Fruit fly (Drosophila melanogaster) whole organism, embryonic: ENCODE results near the gene crm.

ENCODE experiments used
- Abd-B ChIP-seq: fragments of 200-800 bp; sonication (Bioruptor generic); optimal IDR thresholded peaks from 2 replicates; lab custom pipeline; 2018; ENCODE audit warnings: missing biosample characterization, mild to moderate bottlenecking, missing genetic modification characterization, moderate library complexity
- CG10543 ChIP-seq: fragments of 200-800 bp; sonication (Bioruptor generic); optimal IDR thresholded peaks from 3 replicates; lab custom pipeline; 2017; ENCODE audit warnings: missing biosample characterization, mild to moderate bottlenecking, missing genetic modification characterization, moderate library complexity
- CG12236 ChIP-seq: fragments of 200-800 bp; sonication (Bioruptor generic); optimal IDR thresholded peaks from 2 replicates; lab custom pipeline; 2016; ENCODE audit warnings: missing biosample characterization, missing genetic modification characterization
- CG12299 ChIP-seq: fragments of 200-800 bp; sonication (Bioruptor generic); optimal IDR thresholded peaks from 2 replicates; lab custom pipeline; 2018; ENCODE audit warnings: missing biosample characterization, mild to moderate bottlenecking, missing genetic modification characterization
- CG13775 ChIP-seq: fragments of 200-800 bp; sonication (Bioruptor generic); optimal IDR thresholded peaks from 3 replicates; lab custom pipeline; 2017; ENCODE audit warnings: missing biosample characterization, mild to moderate bottlenecking, missing genetic modification characterization
- CG16779 ChIP-seq: fragments of 200-800 bp; sonication (Bioruptor generic); IDR thresholded peaks from 2 replicates; pipeline ENCODE4 v1.3.6; 2022; ENCODE audit warnings: missing biosample characterization, missing genetic modification characterization
- CG2129 ChIP-seq: fragments of 200-800 bp; sonication (Bioruptor generic); IDR thresholded peaks from 2 replicates; pipeline ENCODE4 v1.3.6; 2022; ENCODE audit warnings: missing biosample characterization, missing genetic modification characterization; ENCODE audit not compliant: partially characterized antibody
- CG2875 ChIP-seq: fragments of 200-800 bp; sonication (Bioruptor generic); optimal IDR thresholded peaks from 2 replicates; lab custom pipeline; 2017; ENCODE audit warnings: missing biosample characterization, mild to moderate bottlenecking, missing genetic modification characterization, missing genetic modification reagents
- CG32767 ChIP-seq: fragments of 200-800 bp; sonication (Bioruptor generic); IDR thresholded peaks from 2 replicates; pipeline ENCODE4 v1.3.6; 2022; ENCODE audit warnings: missing biosample characterization, missing genetic modification characterization
- CG33213 ChIP-seq: fragments of 200-800 bp; sonication (Bioruptor generic); optimal IDR thresholded peaks from 3 replicates; lab custom pipeline; 2016; ENCODE audit warnings: missing biosample characterization, missing genetic modification characterization
- CG3726 ChIP-seq: fragments of 200-800 bp; sonication (Bioruptor generic); IDR thresholded peaks from 3 replicates; pipeline ENCODE4, ENCODE4 v1.3.6; 2022; ENCODE audit warnings: missing biosample characterization, missing genetic modification characterization
- CG43689 ChIP-seq: fragments of 200-800 bp; sonication (Bioruptor generic); IDR thresholded peaks from 2 replicates; pipeline ENCODE4 v1.3.6; 2022; ENCODE audit warnings: missing biosample characterization, missing genetic modification characterization
- CG4730 ChIP-seq: fragments of 200-800 bp; sonication (Bioruptor generic); IDR thresholded peaks from 2 replicates; pipeline ENCODE4 v1.3.6; 2022; ENCODE audit warnings: missing biosample characterization, missing genetic modification characterization
- CG7372 ChIP-seq: fragments of 200-800 bp; sonication (Bioruptor generic); IDR thresholded peaks from 2 replicates; pipeline ENCODE4 v1.3.6; 2022; ENCODE audit warnings: missing biosample characterization, missing genetic modification characterization
- CG9437 ChIP-seq: fragments of 200-800 bp; sonication (Bioruptor generic); optimal IDR thresholded peaks from 2 replicates; lab custom pipeline; 2018; ENCODE audit warnings: missing biosample characterization, mild to moderate bottlenecking, missing genetic modification characterization
- CG9727 ChIP-seq: fragments of 200-800 bp; sonication (Bioruptor generic); optimal IDR thresholded peaks from 3 replicates; lab custom pipeline; 2017; ENCODE audit warnings: missing biosample characterization, mild to moderate bottlenecking, missing genetic modification characterization
- CoRest ChIP-seq: fragments of 200-800 bp; sonication (Bioruptor generic); optimal IDR thresholded peaks from 3 replicates; lab custom pipeline; 2018; ENCODE audit warnings: missing biosample characterization, mild to moderate bottlenecking, missing genetic modification characterization, moderate library complexity
- Doc3 ChIP-seq: fragments of 200-800 bp; sonication (Bioruptor generic); IDR thresholded peaks from 3 replicates; pipeline ENCODE4 v1.3.6; 2022; ENCODE audit warnings: missing biosample characterization, missing genetic modification characterization; ENCODE audit not compliant: partially characterized antibody
- Fer2 ChIP-seq: fragments of 200-800 bp; sonication (Bioruptor generic); optimal IDR thresholded peaks from 2 replicates; lab custom pipeline; 2018; ENCODE audit warnings: missing biosample characterization, mild to moderate bottlenecking, missing genetic modification characterization, moderate library complexity
- H15 ChIP-seq: fragments of 200-800 bp; sonication (Bioruptor generic); IDR thresholded peaks from 3 replicates; pipeline ENCODE4 v1.3.6; 2022; ENCODE audit warnings: missing biosample characterization, missing genetic modification characterization
- MTF-1 ChIP-seq: fragments of 200-800 bp; sonication (Bioruptor generic); optimal IDR thresholded peaks from 2 replicates; lab custom pipeline; 2018; ENCODE audit warnings: missing biosample characterization, mild to moderate bottlenecking, missing genetic modification characterization, borderline replicate concordance
- Mes4 ChIP-seq: fragments of 200-800 bp; sonication (Bioruptor generic); optimal IDR thresholded peaks from 2 replicates; lab custom pipeline; 2016; ENCODE audit warnings: missing biosample characterization, missing genetic modification characterization
- Myb ChIP-seq: fragments of 200-800 bp; sonication (Bioruptor generic); optimal IDR thresholded peaks from 2 replicates; lab custom pipeline; 2016; ENCODE audit warnings: missing biosample characterization, missing genetic modification characterization
- Pdp1 ChIP-seq, 2 experiments: fragments of 200-800 bp; sonication (Bioruptor generic); optimal IDR thresholded peaks; 3 replicates each; lab custom pipeline; 2016; ENCODE audit warnings: missing biosample characterization in 2 of 2, missing genetic modification characterization in 2 of 2, mild to moderate bottlenecking in 1 of 2, moderate library complexity in 1 of 2
- Sry-δ ChIP-seq: fragments of 200-800 bp; sonication (Bioruptor generic); optimal IDR thresholded peaks from 2 replicates; lab custom pipeline; 2016; ENCODE audit warnings: missing biosample characterization, missing genetic modification characterization
- Vsx1 ChIP-seq: fragments of 200-800 bp; sonication (Bioruptor generic); optimal IDR thresholded peaks from 2 replicates; lab custom pipeline; 2017; ENCODE audit warnings: missing biosample characterization, mild to moderate bottlenecking, missing genetic modification characterization, missing genetic modification reagents
- ab ChIP-seq: fragments of 200-800 bp; sonication (Bioruptor generic); optimal IDR thresholded peaks from 2 replicates; lab custom pipeline; 2016; ENCODE audit warnings: missing biosample characterization, missing genetic modification characterization
- bab2 ChIP-seq: fragments of 200-800 bp; sonication (Bioruptor generic); optimal IDR thresholded peaks from 2 replicates; lab custom pipeline; 2016; ENCODE audit warnings: missing biosample characterization, missing genetic modification characterization
- bowl ChIP-seq: fragments of 200-800 bp; sonication (Bioruptor generic); IDR thresholded peaks from 2 replicates; pipeline ENCODE4 v1.3.6; 2022; ENCODE audit warnings: missing biosample characterization, missing genetic modification characterization
- cad ChIP-seq: fragments of >200 bp; optimal IDR thresholded peaks from 2 replicates; lab custom pipeline; 2017; ENCODE audit warnings: missing biosample characterization, missing genetic modification characterization
- cas ChIP-seq: fragments of 200-800 bp; sonication (Bioruptor generic); IDR thresholded peaks from 2 replicates; pipeline ENCODE4 v1.3.6; 2022; ENCODE audit warnings: missing biosample characterization, missing genetic modification characterization
- ci ChIP-seq: fragments of 200-800 bp; sonication (Bioruptor generic); IDR thresholded peaks from 3 replicates; pipeline ENCODE4 v1.3.6; 2022; ENCODE audit warnings: missing biosample characterization, missing genetic modification characterization
- crol ChIP-seq: fragments of 200-800 bp; sonication (Bioruptor generic); IDR thresholded peaks from 2 replicates; pipeline ENCODE4 v1.3.6; 2022; ENCODE audit warnings: missing biosample characterization, missing genetic modification characterization
- da ChIP-seq: fragments of 200-800 bp; sonication (Bioruptor generic); optimal IDR thresholded peaks from 2 replicates; lab custom pipeline; 2016; ENCODE audit warnings: missing biosample characterization, missing genetic modification characterization
- eve ChIP-seq, 2 experiments: fragments of >200 bp; optimal IDR thresholded peaks; 2 replicates each; lab custom pipeline; 2017; ENCODE audit warnings: missing biosample characterization in 2 of 2, missing genetic modification characterization in 2 of 2
- knrl ChIP-seq: fragments of 200-800 bp; sonication (Bioruptor generic); IDR thresholded peaks from 3 replicates; pipeline ENCODE4 v1.3.6; 2022; ENCODE audit warnings: missing biosample characterization, missing genetic modification characterization; ENCODE audit not compliant: partially characterized antibody
- luna ChIP-seq: fragments of 200-800 bp; sonication (Bioruptor generic); optimal IDR thresholded peaks from 2 replicates; lab custom pipeline; 2016; ENCODE audit warnings: missing biosample characterization, missing genetic modification characterization
- nmo ChIP-seq: fragments of 200-800 bp; sonication (Bioruptor generic); optimal IDR thresholded peaks from 2 replicates; lab custom pipeline; 2018; ENCODE audit warnings: missing biosample characterization, mild to moderate bottlenecking, missing genetic modification characterization, moderate library complexity
- odd ChIP-seq: fragments of 200-800 bp; sonication (Bioruptor generic); optimal IDR thresholded peaks from 2 replicates; lab custom pipeline; 2017; ENCODE audit warnings: missing biosample characterization, mild to moderate bottlenecking, missing genetic modification characterization
- org-1 ChIP-seq: fragments of 200-800 bp; sonication (Bioruptor generic); optimal IDR thresholded peaks from 2 replicates; lab custom pipeline; 2017; ENCODE audit warnings: missing biosample characterization, missing genetic modification characterization
- pan ChIP-seq, 4 experiments: fragments of >200 bp in 3 of 4; fragments of 200-800 bp in 1 of 4; sonication (Bioruptor generic) in 1 of 4; optimal IDR thresholded peaks in 3 of 4; IDR thresholded peaks in 1 of 4; 2 replicates each; pipeline versions ENCODE4 v1.3.6 to Lab custom; 2017 to 2022; ENCODE audit warnings: missing biosample characterization in 2 of 4, missing genetic modification characterization in 2 of 4, mixed read lengths in 1 of 4
- pfk ChIP-seq: fragments of 200-800 bp; sonication (Bioruptor generic); optimal IDR thresholded peaks from 2 replicates; lab custom pipeline; 2018; ENCODE audit warnings: missing biosample characterization, mild to moderate bottlenecking, missing genetic modification characterization, moderate library complexity
- ranshi ChIP-seq: fragments of 200-800 bp; sonication (Bioruptor generic); IDR thresholded peaks from 2 replicates; pipeline ENCODE4 v1.3.6; 2022; ENCODE audit warnings: missing biosample characterization, missing genetic modification characterization
- scrt ChIP-seq: fragments of 200-800 bp; sonication (Bioruptor generic); optimal IDR thresholded peaks from 2 replicates; lab custom pipeline; 2018; ENCODE audit warnings: missing biosample characterization, mild to moderate bottlenecking, missing genetic modification characterization, moderate library complexity
- so ChIP-seq: fragments of 200-800 bp; sonication (Bioruptor generic); IDR thresholded peaks from 3 replicates; pipeline ENCODE4 v1.3.6; 2022; ENCODE audit warnings: missing biosample characterization, missing genetic modification characterization
- unc-4 ChIP-seq: fragments of 200-800 bp; sonication (Bioruptor generic); IDR thresholded peaks from 2 replicates; pipeline ENCODE4 v1.3.6; 2022; ENCODE audit warnings: missing biosample characterization, missing genetic modification characterization; ENCODE audit not compliant: partially characterized antibody
- vnd ChIP-seq: fragments of 200-800 bp; sonication (Bioruptor generic); IDR thresholded peaks from 3 replicates; pipeline ENCODE4 v1.3.6; 2022; ENCODE audit warnings: missing biosample characterization, missing genetic modification characterization; ENCODE audit not compliant: partially characterized antibody
- z ChIP-seq: fragments of 200-800 bp; sonication (Bioruptor generic); IDR thresholded peaks from 3 replicates; pipeline ENCODE4 v1.3.6; 2022; ENCODE audit warnings: missing biosample characterization, missing genetic modification characterization
- zen ChIP-seq: fragments of 200-800 bp; sonication (Bioruptor generic); optimal IDR thresholded peaks from 3 replicates; lab custom pipeline; 2018; ENCODE audit warnings: missing biosample characterization, mild to moderate bottlenecking, missing genetic modification characterization, moderate library complexity
- zen2 ChIP-seq: fragments of 200-800 bp; sonication (Bioruptor generic); IDR thresholded peaks from 3 replicates; pipeline ENCODE4 v1.3.6; 2022; ENCODE audit warnings: missing biosample characterization, missing genetic modification characterization; ENCODE audit not compliant: partially characterized antibody

crm gene

DNA sequence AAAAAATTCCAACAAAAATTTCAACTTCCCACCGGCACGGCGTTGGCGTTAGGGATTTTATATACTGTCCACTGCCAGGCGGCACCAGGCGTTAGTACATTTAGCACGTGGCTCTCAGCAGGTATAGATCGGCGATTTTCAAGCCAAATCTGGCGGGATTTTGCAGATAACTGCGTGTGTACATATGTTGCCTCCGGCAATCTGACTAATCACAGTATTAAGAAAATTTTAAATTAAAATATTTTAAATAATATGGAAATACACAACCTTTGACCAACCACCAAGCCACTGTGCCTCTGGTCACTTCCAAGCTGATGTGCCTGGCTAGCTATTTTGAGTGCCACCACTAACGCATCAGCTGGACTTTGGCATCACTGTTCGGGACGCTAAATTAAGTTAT is 6.4 kb downstream of the crm start, which contains the start of the genes ttm50 and CG2712 (continued):
- no peak for TF ChIP-seq CG43689 (GFP tag; lab: Robert Waterston, UW)
- TF ChIP-seq CoRest (tag; lab: Kevin White, UChicago), result peak; percentile 82
- no peak for TF ChIP-seq CG12236 (GFP tag; lab: Kevin White, UChicago)
- TF ChIP-seq bab2 (GFP tag; lab: Kevin White, UChicago), result peak; percentile 0
- no peak for TF ChIP-seq Mes4 (GFP tag; lab: Kevin White, UChicago)
- peak; percentile 19 for TF ChIP-seq CG9437 (GFP tag; lab: Kevin White, UChicago)
- peak; percentile 37; the same call in 1 of the 3 replicates for TF ChIP-seq knrl (GFP tag; lab: Robert Waterston, UW)
- TF ChIP-seq CG12299, result peak; percentile 7
- TF ChIP-seq cas (GFP tag; lab: Robert Waterston, UW), result no peak
- TF ChIP-seq odd (GFP tag; lab: Kevin White, UChicago), result no peak
- TF ChIP-seq cad (GFP tag; lab: Kevin White, UChicago), result no peak
- peak; percentile 27 for TF ChIP-seq Fer2 (tag; lab: Kevin White, UChicago)
- peak; percentile 29; the same call in 1 of the 2 replicates for TF ChIP-seq ranshi
- TF ChIP-seq zen (tag; lab: Kevin White, UChicago), result peak; percentile 40
- no peak for TF ChIP-seq CG33213
- TF ChIP-seq Sry-δ (GFP tag; lab: Kevin White, UChicago), result peak; percentile 31
- TF ChIP-seq crol, result no peak
- TF ChIP-seq Vsx1, result no peak
- no peak for TF ChIP-seq zen2 (GFP tag; lab: Robert Waterston, UW)
- no peak for TF ChIP-seq luna (GFP tag; lab: Kevin White, UChicago)
- TF ChIP-seq CG32767 (GFP tag; lab: Robert Waterston, UW), result no peak
- no peak for TF ChIP-seq Doc3
- TF ChIP-seq MTF-1 (GFP tag; lab: Kevin White, UChicago), result no peak
- TF ChIP-seq so, result no peak
- TF ChIP-seq ab, result no peak
- peak; percentile 1 to 23 for TF ChIP-seq Pdp1 (GFP tag; optimal IDR thresholded peaks at IDR 0.05; lab: Kevin White, UChicago)
- TF ChIP-seq CG16779 (GFP tag; lab: Robert Waterston, UW), result no peak
- TF ChIP-seq CG4730 (GFP tag; lab: Robert Waterston, UW), result no peak
- TF ChIP-seq H15 (GFP tag; lab: Robert Waterston, UW), result no peak
- TF ChIP-seq CG2875, result no peak
- TF ChIP-seq scrt (GFP tag; lab: Kevin White, UChicago), result no peak
- TF ChIP-seq CG7372 (GFP tag; lab: Robert Waterston, UW), result peak; percentile 40; the same call in 1 of the 2 replicates
- TF ChIP-seq CG9727 (GFP tag; lab: Kevin White, UChicago), result peak; percentile 70
- TF ChIP-seq ci (GFP tag; lab: Robert Waterston, UW), result no peak
- TF ChIP-seq CG2129 (GFP tag; lab: Robert Waterston, UW), result no peak
- TF ChIP-seq pfk (GFP tag; lab: Kevin White, UChicago), result no peak
- no peak for TF ChIP-seq unc-4
- peak; percentile 73 for TF ChIP-seq CG13775 (GFP tag; lab: Kevin White, UChicago)
- no peak for TF ChIP-seq da
- no peak for TF ChIP-seq bowl (GFP tag; lab: Robert Waterston, UW)
- TF ChIP-seq eve (GFP tag; optimal IDR thresholded peaks at IDR 0.05; lab: Kevin White, UChicago), result no peak
- peak; percentile 81 for TF ChIP-seq CG10543 (GFP tag; lab: Kevin White, UChicago)
- TF ChIP-seq nmo (GFP tag; lab: Kevin White, UChicago), result peak; percentile 84
- no peak for TF ChIP-seq vnd (GFP tag; lab: Robert Waterston, UW)
- no peak for TF ChIP-seq org-1 (GFP tag; lab: Kevin White, UChicago)
- TF ChIP-seq z (GFP tag; lab: Robert Waterston, UW), result no peak
- no peak for TF ChIP-seq Myb (GFP tag; lab: Kevin White, UChicago)
- TF ChIP-seq pan (optimal IDR thresholded peaks at IDR 0.05; lab: Kevin White, UChicago), result no peak
- TF ChIP-seq pan (GFP tag; optimal IDR thresholded peaks at IDR 0.05 in 1 of 2, IDR thresholded peaks at IDR 0.05 in 1 of 2), result peak in 1 of 2 experiments; percentile 35
- no peak for TF ChIP-seq CG3726 (GFP tag; lab: Robert Waterston, UW)
- TF ChIP-seq Abd-B (GFP tag; lab: Kevin White, UChicago), result peak; percentile 68
